Fruit fly (Drosophila melanogaster) whole organism, embryonic: ENCODE data around the gene CG13365.

Experiments
- Asciz ChIP-seq: fragments of 200-800 bp; sonication (Bioruptor generic); optimal IDR thresholded peaks from 2 replicates; lab custom pipeline; 2017; ENCODE audit warnings: missing biosample characterization, mild to moderate bottlenecking, missing genetic modification characterization, missing genetic modification reagents
- Atf-2 ChIP-seq: fragments of 200-800 bp; sonication (Bioruptor generic); optimal IDR thresholded peaks from 2 replicates; lab custom pipeline; 2016; ENCODE audit warnings: missing biosample characterization, missing genetic modification characterization
- Atf3 ChIP-seq: fragments of 200-800 bp; sonication (Bioruptor generic); optimal IDR thresholded peaks from 3 replicates; lab custom pipeline; 2016; ENCODE audit warnings: missing biosample characterization, missing genetic modification characterization
- Bgb ChIP-seq: fragments of 200-800 bp; sonication (Bioruptor generic); IDR thresholded peaks from 2 replicates; pipeline ENCODE4 v1.3.6; 2022; ENCODE audit warnings: missing biosample characterization, missing genetic modification characterization; ENCODE audit not compliant: partially characterized antibody
- CG10147 ChIP-seq: fragments of 200-800 bp; sonication (Bioruptor generic); optimal IDR thresholded peaks from 2 replicates; lab custom pipeline; 2019; ENCODE audit warnings: missing biosample characterization, mild to moderate bottlenecking, missing genetic modification characterization, moderate library complexity
- CG10267 ChIP-seq: fragments of 200-800 bp; sonication (Bioruptor generic); optimal IDR thresholded peaks from 2 replicates; lab custom pipeline; 2018; ENCODE audit warnings: missing biosample characterization, mild to moderate bottlenecking, missing genetic modification characterization, moderate library complexity
- CG10321 ChIP-seq: fragments of 200-800 bp; sonication (Bioruptor generic); IDR thresholded peaks from 2 replicates; pipeline ENCODE4 v1.3.6; 2022; ENCODE audit warnings: missing biosample characterization, missing genetic modification characterization
- CG11398 ChIP-seq: fragments of 200-800 bp; sonication (Bioruptor generic); optimal IDR thresholded peaks from 2 replicates; lab custom pipeline; 2016; ENCODE audit warnings: missing biosample characterization, missing genetic modification characterization
- CG12071 ChIP-seq: fragments of 200-800 bp; sonication (Bioruptor generic); optimal IDR thresholded peaks from 3 replicates; lab custom pipeline; 2018; ENCODE audit warnings: missing biosample characterization, mild to moderate bottlenecking, missing genetic modification characterization
- CG13296 ChIP-seq: fragments of 200-800 bp; sonication (Bioruptor generic); optimal IDR thresholded peaks from 3 replicates; lab custom pipeline; 2018; ENCODE audit warnings: missing biosample characterization, mild to moderate bottlenecking, missing genetic modification characterization
- CG16863 ChIP-seq: fragments of 200-800 bp; sonication (Bioruptor generic); optimal IDR thresholded peaks from 3 replicates; lab custom pipeline; 2016; ENCODE audit warnings: missing biosample characterization, missing genetic modification characterization
- CG18011 ChIP-seq: fragments of 200-800 bp; sonication (Bioruptor generic); optimal IDR thresholded peaks from 2 replicates; lab custom pipeline; 2017; ENCODE audit warnings: missing biosample characterization, missing genetic modification characterization, mild to moderate bottlenecking, moderate library complexity, missing genotype
- CG2199 ChIP-seq: fragments of 200-800 bp; sonication (Bioruptor generic); IDR thresholded peaks from 3 replicates; pipeline ENCODE4 v1.3.6; 2022; ENCODE audit warnings: missing biosample characterization, missing genetic modification characterization
- CG2875 ChIP-seq: fragments of 200-800 bp; sonication (Bioruptor generic); optimal IDR thresholded peaks from 2 replicates; lab custom pipeline; 2017; ENCODE audit warnings: missing biosample characterization, mild to moderate bottlenecking, missing genetic modification characterization, missing genetic modification reagents
- CG33557 ChIP-seq: fragments of 200-800 bp; sonication (Bioruptor generic); optimal IDR thresholded peaks from 2 replicates; lab custom pipeline; 2019; ENCODE audit warnings: missing biosample characterization, mild to moderate bottlenecking, missing genetic modification characterization, moderate library complexity
- CG4282 ChIP-seq: fragments of 200-800 bp; sonication (Bioruptor generic); optimal IDR thresholded peaks from 2 replicates; lab custom pipeline; 2016; ENCODE audit warnings: missing biosample characterization, missing genetic modification characterization
- CG4617 ChIP-seq: fragments of 200-800 bp; sonication (Bioruptor generic); optimal IDR thresholded peaks from 3 replicates; lab custom pipeline; 2016; ENCODE audit warnings: missing biosample characterization, missing genetic modification characterization, borderline replicate concordance
- CG7372 ChIP-seq: fragments of 200-800 bp; sonication (Bioruptor generic); IDR thresholded peaks from 2 replicates; pipeline ENCODE4 v1.3.6; 2022; ENCODE audit warnings: missing biosample characterization, missing genetic modification characterization
- CG7928 ChIP-seq: fragments of 200-800 bp; sonication (Bioruptor generic); optimal IDR thresholded peaks from 2 replicates; lab custom pipeline; 2017; ENCODE audit warnings: missing biosample characterization, mild to moderate bottlenecking, missing genetic modification characterization
- CG8290 ChIP-seq, 3 experiments: fragments of 200-800 bp; sonication (Bioruptor generic); optimal IDR thresholded peaks; 2 replicates each; lab custom pipeline; 2016 to 2019; ENCODE audit warnings: missing biosample characterization in 3 of 3, missing genetic modification characterization in 3 of 3, mild to moderate bottlenecking in 2 of 3, moderate library complexity in 1 of 3
- CG8924 ChIP-seq: fragments of 200-800 bp; optimal IDR thresholded peaks from 3 replicates; lab custom pipeline; 2019; ENCODE audit warnings: missing biosample characterization, mild to moderate bottlenecking, missing genetic modification characterization, moderate library complexity
- D19A ChIP-seq: fragments of 200-800 bp; optimal IDR thresholded peaks from 3 replicates; lab custom pipeline; 2019; ENCODE audit warnings: missing biosample characterization, mild to moderate bottlenecking, missing genetic modification characterization, moderate library complexity
- Dbx ChIP-seq: fragments of 200-800 bp; sonication (Bioruptor generic); IDR thresholded peaks from 3 replicates; pipeline ENCODE4 v1.3.6; 2022; ENCODE audit warnings: missing biosample characterization, missing genetic modification characterization
- Dek ChIP-seq: fragments of 200-800 bp; sonication (Bioruptor generic); optimal IDR thresholded peaks from 3 replicates; lab custom pipeline; 2019; ENCODE audit warnings: missing biosample characterization, mild to moderate bottlenecking, missing genetic modification characterization, moderate library complexity
- Doc2 ChIP-seq: fragments of 200-800 bp; sonication (Bioruptor generic); IDR thresholded peaks from 2 replicates; pipeline ENCODE4 v1.3.6; 2022; ENCODE audit warnings: missing biosample characterization, missing genetic modification characterization
- Doc3 ChIP-seq: fragments of 200-800 bp; sonication (Bioruptor generic); IDR thresholded peaks from 3 replicates; pipeline ENCODE4 v1.3.6; 2022; ENCODE audit warnings: missing biosample characterization, missing genetic modification characterization; ENCODE audit not compliant: partially characterized antibody
- GATAe ChIP-seq: fragments of 200-800 bp; sonication (Bioruptor generic); conservative IDR thresholded peaks from 2 replicates; pipeline ENCODE4 v1.3.6; 2022; ENCODE audit warnings: missing biosample characterization, missing genetic modification characterization
- H15 ChIP-seq: fragments of 200-800 bp; sonication (Bioruptor generic); IDR thresholded peaks from 3 replicates; pipeline ENCODE4 v1.3.6; 2022; ENCODE audit warnings: missing biosample characterization, missing genetic modification characterization
- Hey ChIP-seq: fragments of 200-800 bp; sonication (Bioruptor generic); optimal IDR thresholded peaks from 3 replicates; lab custom pipeline; 2018; ENCODE audit warnings: missing biosample characterization, mild to moderate bottlenecking, missing genetic modification characterization
- HmgZ ChIP-seq: fragments of 200-800 bp; sonication (Bioruptor generic); optimal IDR thresholded peaks from 2 replicates; lab custom pipeline; 2018; ENCODE audit warnings: missing biosample characterization, mild to moderate bottlenecking, missing genetic modification characterization
- Hr3 ChIP-seq: fragments of 200-800 bp; sonication (Bioruptor generic); optimal IDR thresholded peaks from 3 replicates; lab custom pipeline; 2016; ENCODE audit warnings: missing biosample characterization, missing genetic modification characterization
- Hr78 ChIP-seq, 2 experiments: fragments of 200-800 bp in 1 of 2; fragments of >200 bp in 1 of 2; sonication (Bioruptor generic) in 1 of 2; optimal IDR thresholded peaks; 2 replicates each; lab custom pipeline; 2017 to 2019; ENCODE audit warnings: missing biosample characterization in 2 of 2, missing genetic modification characterization in 2 of 2, mild to moderate bottlenecking in 1 of 2, moderate library complexity in 1 of 2
- Meics ChIP-seq: fragments of 200-800 bp; sonication (Bioruptor generic); optimal IDR thresholded peaks from 2 replicates; lab custom pipeline; 2017; ENCODE audit warnings: missing biosample characterization, mild to moderate bottlenecking, missing genetic modification characterization
- Mrtf ChIP-seq: fragments of 200-800 bp; sonication (Bioruptor generic); IDR thresholded peaks from 3 replicates; pipeline ENCODE4 v1.3.6; 2022; ENCODE audit warnings: missing biosample characterization, missing genetic modification characterization
- NC2α ChIP-seq: fragments of 200-800 bp; sonication (Bioruptor generic); optimal IDR thresholded peaks from 2 replicates; lab custom pipeline; 2016; ENCODE audit warnings: missing biosample characterization, missing genetic modification characterization
- Ravus ChIP-seq: fragments of 200-800 bp; sonication (Bioruptor generic); IDR thresholded peaks from 2 replicates; pipeline ENCODE4 v1.3.6; 2022; ENCODE audit warnings: missing biosample characterization, missing genetic modification characterization
- Scr ChIP-seq: fragments of 200-800 bp; sonication (Bioruptor generic); IDR thresholded peaks from 2 replicates; pipeline ENCODE4 v1.3.6; 2022; ENCODE audit warnings: missing biosample characterization, missing genetic modification characterization; ENCODE audit not compliant: partially characterized antibody
- aop ChIP-seq: fragments of 200-800 bp; sonication (Bioruptor generic); IDR thresholded peaks from 2 replicates; pipeline ENCODE4 v1.3.6; 2022; ENCODE audit warnings: missing biosample characterization, missing genetic modification characterization
- az2 ChIP-seq: fragments of 200-800 bp; sonication (Bioruptor generic); optimal IDR thresholded peaks from 3 replicates; lab custom pipeline; 2016; ENCODE audit warnings: missing biosample characterization, missing genetic modification characterization
- bcd ChIP-seq: fragments of 200-800 bp; sonication (Bioruptor generic); optimal IDR thresholded peaks from 2 replicates; lab custom pipeline; 2017; ENCODE audit warnings: missing biosample characterization, mild to moderate bottlenecking, missing genetic modification characterization
- fd102C ChIP-seq: fragments of 200-800 bp; sonication (Bioruptor generic); optimal IDR thresholded peaks from 2 replicates; lab custom pipeline; 2018; ENCODE audit warnings: missing biosample characterization, mild to moderate bottlenecking, missing genetic modification characterization, moderate library complexity
- hbn ChIP-seq: fragments of 200-800 bp; sonication (Bioruptor generic); IDR thresholded peaks from 2 replicates; pipeline ENCODE4 v1.3.6; 2022; ENCODE audit warnings: missing biosample characterization, missing genetic modification characterization; ENCODE audit not compliant: partially characterized antibody
- knrl ChIP-seq: fragments of 200-800 bp; sonication (Bioruptor generic); IDR thresholded peaks from 3 replicates; pipeline ENCODE4 v1.3.6; 2022; ENCODE audit warnings: missing biosample characterization, missing genetic modification characterization; ENCODE audit not compliant: partially characterized antibody
- lilli ChIP-seq: fragments of 200-800 bp; sonication (Bioruptor generic); optimal IDR thresholded peaks from 3 replicates; lab custom pipeline; 2016; ENCODE audit warnings: missing biosample characterization, missing genetic modification characterization
- nmo ChIP-seq: fragments of 200-800 bp; sonication (Bioruptor generic); optimal IDR thresholded peaks from 2 replicates; lab custom pipeline; 2018; ENCODE audit warnings: missing biosample characterization, mild to moderate bottlenecking, missing genetic modification characterization, moderate library complexity
- ro ChIP-seq: fragments of 200-800 bp; sonication (Bioruptor generic); IDR thresholded peaks from 2 replicates; pipeline ENCODE4 v1.3.6; 2022; ENCODE audit warnings: missing biosample characterization, missing genetic modification characterization
- sna ChIP-seq: fragments of 200-800 bp; sonication (Bioruptor generic); IDR thresholded peaks from 2 replicates; pipeline ENCODE4 v1.3.6; 2022; ENCODE audit warnings: missing biosample characterization, missing genetic modification characterization; ENCODE audit not compliant: partially characterized antibody
- wek ChIP-seq: fragments of 200-800 bp; sonication (Bioruptor generic); optimal IDR thresholded peaks from 3 replicates; lab custom pipeline; 2018; ENCODE audit warnings: missing biosample characterization, mild to moderate bottlenecking, missing genetic modification characterization, moderate library complexity
- zen ChIP-seq: fragments of 200-800 bp; sonication (Bioruptor generic); optimal IDR thresholded peaks from 3 replicates; lab custom pipeline; 2018; ENCODE audit warnings: missing biosample characterization, mild to moderate bottlenecking, missing genetic modification characterization, moderate library complexity

Gene CG13365

DNA sequence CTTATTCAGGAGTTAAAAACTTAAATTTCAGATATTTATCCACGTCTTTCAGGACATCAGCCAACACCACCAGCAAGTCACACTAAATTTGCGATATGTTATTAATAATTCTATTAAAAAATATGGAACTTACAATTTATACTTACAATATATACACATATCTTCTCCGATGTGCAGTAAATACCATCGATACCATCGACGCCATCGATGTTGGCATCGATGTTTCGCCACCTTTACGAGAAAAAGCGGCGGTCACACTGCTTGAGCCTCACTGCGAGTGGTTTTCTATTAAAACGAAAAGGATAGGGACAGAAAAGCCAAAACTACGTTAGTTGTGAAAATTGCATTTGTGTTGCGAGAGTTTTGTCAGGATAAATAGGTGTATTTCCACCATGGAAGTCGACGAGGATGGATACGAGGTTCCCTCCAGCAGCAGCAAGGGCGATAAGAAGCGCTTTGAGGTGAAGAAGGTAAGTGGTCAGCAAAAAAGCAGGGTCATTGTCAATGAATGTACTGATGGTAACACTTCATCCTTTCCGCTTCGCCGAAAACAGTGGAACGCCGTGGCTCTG, 26.1 kb upstream of the CG13365 start, which contains the start of gene Roc1a (continued):
- no peak for TF ChIP-seq Asciz (GFP tag; lab: Kevin White, UChicago)
- TF ChIP-seq Hr78 (GFP tag; optimal IDR thresholded peaks at IDR 0.05; lab: Kevin White, UChicago) = no peak
- TF ChIP-seq GATAe (GFP tag; lab: Robert Waterston, UW) = no peak
- no peak for TF ChIP-seq D19A (tag; lab: Kevin White, UChicago)
- TF ChIP-seq sna = peak; percentile 15; the same call in 1 of the 2 replicates
- no peak for TF ChIP-seq Meics
- TF ChIP-seq H15 (GFP tag; lab: Robert Waterston, UW) = no peak
- no peak for TF ChIP-seq az2 (GFP tag; lab: Kevin White, UChicago)
- no peak for TF ChIP-seq CG7372 (GFP tag; lab: Robert Waterston, UW)
- TF ChIP-seq aop (GFP tag; lab: Robert Waterston, UW) = no peak
- no peak for TF ChIP-seq bcd (GFP tag; lab: Kevin White, UChicago)
- TF ChIP-seq Scr (GFP tag; lab: Robert Waterston, UW) = peak; percentile 73
- TF ChIP-seq Bgb (GFP tag; lab: Robert Waterston, UW) = peak; percentile 79
- no peak for TF ChIP-seq zen (tag; lab: Kevin White, UChicago)
- no peak for TF ChIP-seq Dek (tag; lab: Kevin White, UChicago)
- TF ChIP-seq CG10267 (tag; lab: Kevin White, UChicago) = no peak
- TF ChIP-seq nmo (GFP tag; lab: Kevin White, UChicago) = peak; percentile 23
- TF ChIP-seq CG2199 (GFP tag; lab: Robert Waterston, UW) = no peak
- TF ChIP-seq Hey (tag; lab: Kevin White, UChicago) = no peak
- no peak for TF ChIP-seq CG4282 (GFP tag; lab: Kevin White, UChicago)
- TF ChIP-seq HmgZ = no peak
- TF ChIP-seq CG16863 (GFP tag; lab: Kevin White, UChicago) = no peak
- no peak for TF ChIP-seq wek (GFP tag; lab: Kevin White, UChicago)
- TF ChIP-seq CG10321 (GFP tag; lab: Robert Waterston, UW) = no peak
- TF ChIP-seq Atf3 (GFP tag; lab: Kevin White, UChicago) = no peak
- peak; percentile 67 for TF ChIP-seq CG4617 (GFP tag; lab: Kevin White, UChicago)
- no peak for TF ChIP-seq CG2875 (GFP tag; lab: Kevin White, UChicago)
- no peak for TF ChIP-seq CG13296 (GFP tag; lab: Kevin White, UChicago)
- TF ChIP-seq Atf-2 (GFP tag; lab: Kevin White, UChicago) = no peak
- TF ChIP-seq Ravus (GFP tag; lab: Robert Waterston, UW) = no peak
- 0 out of 3 replicates have a peak, but pooled peaks have one; percentile 12 for TF ChIP-seq Doc3 (GFP tag; lab: Robert Waterston, UW)
- no peak for TF ChIP-seq Doc2 (GFP tag; lab: Robert Waterston, UW)
- TF ChIP-seq CG10147 (GFP tag; lab: Kevin White, UChicago) = no peak
- no peak for TF ChIP-seq lilli
- peak; percentile 8 for TF ChIP-seq Hr3
- TF ChIP-seq knrl (GFP tag; lab: Robert Waterston, UW) = peak; percentile 75
- no peak for TF ChIP-seq CG7928 (GFP tag; lab: Kevin White, UChicago)
- no peak for TF ChIP-seq Dbx (GFP tag; lab: Robert Waterston, UW)
- TF ChIP-seq Mrtf = no peak
- no peak for TF ChIP-seq CG18011
- TF ChIP-seq CG11398 = no peak
- peak; percentile 57 for TF ChIP-seq hbn (GFP tag; lab: Robert Waterston, UW)
- TF ChIP-seq CG12071 (GFP tag; lab: Kevin White, UChicago) = no peak
- no peak for TF ChIP-seq CG33557
- TF ChIP-seq NC2α (GFP tag; lab: Kevin White, UChicago) = no peak
- no peak for TF ChIP-seq fd102C (GFP tag; lab: Kevin White, UChicago)
- TF ChIP-seq ro = no peak
- no peak for TF ChIP-seq CG8290 (GFP tag; optimal IDR thresholded peaks at IDR 0.05; lab: Kevin White, UChicago)
- no peak for TF ChIP-seq CG8290 (tag; optimal IDR thresholded peaks at IDR 0.05; lab: Kevin White, UChicago)
- peak; percentile 38 for TF ChIP-seq CG8924
